Fruit fly (Drosophila melanogaster) whole organism, wandering third instar larva: ENCODE data around the gene CG33160.

ENCODE experiments used
- CrebA ChIP-seq: fragments of 200-800 bp; sonication (Bioruptor generic); optimal IDR thresholded peaks from 2 replicates; lab custom pipeline; 2016; ENCODE audit warnings: missing biosample characterization, mild to moderate bottlenecking, missing genetic modification characterization, borderline replicate concordance
- Myc ChIP-seq: fragments of >200 bp; optimal IDR thresholded peaks from 2 replicates; lab custom pipeline; 2017
- OdsH ChIP-seq: fragments of 200-800 bp; sonication (Bioruptor generic); optimal IDR thresholded peaks from 2 replicates; lab custom pipeline; 2016; ENCODE audit warnings: missing biosample characterization, mild to moderate bottlenecking, missing genetic modification characterization
- dsf ChIP-seq: sonication (Bioruptor generic); optimal IDR thresholded peaks from 2 replicates; lab custom pipeline; 2016; ENCODE audit warnings: missing biosample characterization, missing genetic modification characterization, borderline replicate concordance
- pan ChIP-seq: fragments of >200 bp; optimal IDR thresholded peaks from 2 replicates; lab custom pipeline; 2017
- woc ChIP-seq: sonication (Bioruptor generic); optimal IDR thresholded peaks from 2 replicates; lab custom pipeline; 2016; ENCODE audit warnings: missing biosample characterization, mild to moderate bottlenecking, missing genetic modification characterization

- TF ChIP-seq pan (lab: Kevin White, UChicago) (no peak), Myc (lab: Kevin White, UChicago) (no peak), CrebA (GFP tag; lab: Kevin White, UChicago) (peak; percentile 94), woc (GFP tag; lab: Kevin White, UChicago) (peak; percentile 91), dsf (GFP tag; lab: Kevin White, UChicago) (peak; percentile 96), OdsH (peak; percentile 99)
Observed at dm6 chr3L:3247130-3248065, 41.2 kb upstream of the CG33160 start, which contains the start of gene CG43389.
